Fruit fly (Drosophila melanogaster) whole organism, adult: ENCODE results near the gene CG5181.

Experiments
- CG11617 ChIP-seq: fragments of 200-800 bp; sonication (Bioruptor generic); optimal IDR thresholded peaks from 2 replicates; lab custom pipeline; 2017; ENCODE audit warnings: mild to moderate bottlenecking, missing biosample characterization, missing genetic modification reagents, missing genetic modification characterization
- CG12768 ChIP-seq: fragments of 200-800 bp; sonication (Bioruptor generic); optimal IDR thresholded peaks from 2 replicates; lab custom pipeline; 2017; ENCODE audit warnings: missing biosample characterization, missing genetic modification characterization, mild to moderate bottlenecking, moderate library complexity, missing genetic modification reagents
- CG14711 ChIP-seq: fragments of 200-800 bp; sonication (Bioruptor generic); optimal IDR thresholded peaks from 2 replicates; lab custom pipeline; 2018; ENCODE audit warnings: missing biosample characterization, mild to moderate bottlenecking, missing genetic modification characterization, moderate library complexity
- CG1620 ChIP-seq: fragments of 200-800 bp; sonication (Bioruptor generic); optimal IDR thresholded peaks from 2 replicates; lab custom pipeline; 2016; ENCODE audit warnings: missing biosample characterization, missing genetic modification characterization
- CG33017 ChIP-seq: fragments of 200-800 bp; sonication (Bioruptor generic); optimal IDR thresholded peaks from 2 replicates; lab custom pipeline; 2018; ENCODE audit warnings: missing biosample characterization, mild to moderate bottlenecking, missing genetic modification characterization, moderate library complexity
- CG5204 ChIP-seq: fragments of 200-800 bp; sonication (Bioruptor generic); optimal IDR thresholded peaks from 2 replicates; lab custom pipeline; 2016; ENCODE audit warnings: missing biosample characterization, missing genetic modification characterization
- CG7045 ChIP-seq: fragments of 200-800 bp; sonication (Bioruptor generic); optimal IDR thresholded peaks from 2 replicates; lab custom pipeline; 2017; ENCODE audit warnings: missing biosample characterization, mild to moderate bottlenecking, missing genetic modification characterization
- CG7101 ChIP-seq: fragments of 200-800 bp; sonication (Bioruptor generic); optimal IDR thresholded peaks from 2 replicates; lab custom pipeline; 2018; ENCODE audit warnings: missing biosample characterization, mild to moderate bottlenecking, missing genetic modification characterization, moderate library complexity
- Clk ChIP-seq: fragments of 200-800 bp; sonication (Bioruptor generic); optimal IDR thresholded peaks from 2 replicates; lab custom pipeline; 2017; ENCODE audit warnings: missing biosample characterization, missing genetic modification characterization
- Crg-1 ChIP-seq: fragments of 200-800 bp; sonication (Bioruptor generic); optimal IDR thresholded peaks from 2 replicates; lab custom pipeline; 2016; ENCODE audit warnings: missing biosample characterization, missing genetic modification characterization
- Hr96 ChIP-seq: fragments of 200-800 bp; sonication (Bioruptor generic); optimal IDR thresholded peaks from 2 replicates; lab custom pipeline; 2016; ENCODE audit warnings: missing biosample characterization, missing genetic modification characterization
- Mnt ChIP-seq: fragments of 200-800 bp; sonication (Bioruptor generic); optimal IDR thresholded peaks from 2 replicates; lab custom pipeline; 2016; ENCODE audit warnings: missing biosample characterization, mild to moderate bottlenecking, missing genetic modification characterization
- bab1 ChIP-seq: fragments of 200-800 bp; sonication (Bioruptor generic); optimal IDR thresholded peaks from 3 replicates; lab custom pipeline; 2019; ENCODE audit warnings: missing biosample characterization, mild to moderate bottlenecking, missing genetic modification characterization, moderate library complexity
- cic ChIP-seq: fragments of 200-800 bp; sonication (Bioruptor generic); optimal IDR thresholded peaks from 2 replicates; lab custom pipeline; 2017; ENCODE audit warnings: missing biosample characterization, mild to moderate bottlenecking, missing genetic modification characterization, moderate library complexity
- cnc ChIP-seq, 2 experiments: fragments of >200 bp; optimal IDR thresholded peaks; 2 replicates each; lab custom pipeline; 2017
- kay ChIP-seq: fragments of 200-800 bp; sonication (Bioruptor generic); peaks from one replicate; lab custom pipeline; 2016; ENCODE audit warnings: missing biosample characterization, missing genetic modification characterization, borderline replicate concordance
- ovo ChIP-seq: fragments of 200-800 bp; sonication (Bioruptor generic); optimal IDR thresholded peaks from 2 replicates; lab custom pipeline; 2016; ENCODE audit warnings: missing biosample characterization, missing genetic modification characterization
- pad ChIP-seq: fragments of 200-800 bp; sonication (Bioruptor generic); optimal IDR thresholded peaks from 3 replicates; lab custom pipeline; 2017; ENCODE audit warnings: missing biosample characterization, missing genetic modification characterization, mild to moderate bottlenecking, moderate library complexity, missing genetic modification reagents
- tj ChIP-seq: fragments of 200-800 bp; sonication (Bioruptor generic); optimal IDR thresholded peaks from 3 replicates; lab custom pipeline; 2017; ENCODE audit warnings: missing biosample characterization, mild to moderate bottlenecking, missing genetic modification characterization, moderate library complexity
- toe ChIP-seq: fragments of 200-800 bp; sonication (Bioruptor generic); optimal IDR thresholded peaks from 2 replicates; lab custom pipeline; 2016; ENCODE audit warnings: missing biosample characterization, missing genetic modification characterization

Gene CG5181

dm6 chr2L:7409602-7410001, at the start of gene CG5181:
TSS of gene CG5181 (minus strand) at chr2L:7409809.
- no peak for TF ChIP-seq Clk (GFP tag; lab: Kevin White, UChicago)

- TF ChIP-seq Clk (GFP tag; lab: Kevin White, UChicago): no peak
- no peak for TF ChIP-seq ovo
- TF ChIP-seq CG1620 (GFP tag; lab: Kevin White, UChicago): no peak
- no peak for TF ChIP-seq CG12768 (GFP tag; lab: Kevin White, UChicago)
- TF ChIP-seq CG5204: no peak
- no peak for TF ChIP-seq CG7101 (tag; lab: Kevin White, UChicago)
- TF ChIP-seq Crg-1 (GFP tag; lab: Kevin White, UChicago): no peak
- TF ChIP-seq toe (GFP tag; lab: Kevin White, UChicago): no peak
- TF ChIP-seq bab1 (GFP tag; lab: Kevin White, UChicago): no peak
These were observed 44.5 kb upstream of the CG5181 start, which contains the start of gene Gr28a for dm6 chr2L:7454112-7454511. TSS of gene Gr28a (minus strand) at chr2L:7454212.

- TF ChIP-seq Crg-1 (GFP tag; lab: Kevin White, UChicago) (no peak), Hr96 (GFP tag; lab: Kevin White, UChicago) (peak; percentile 4)
These were observed 42.5 kb upstream of the CG5181 start for dm6 chr2L:7452093-7452492.

- TF ChIP-seq cnc (optimal IDR thresholded peaks at IDR 0.05; lab: Kevin White, UChicago) (no peak), Mnt (GFP tag; lab: Kevin White, UChicago) (peak; percentile 65)
These were observed 41.4 kb upstream of the CG5181 start, which contains the start of gene santa-maria for dm6 chr2L:7450966-7451365. TSS of gene santa-maria (minus strand) at chr2L:7451244.

- TF ChIP-seq ovo: no peak
- no peak for TF ChIP-seq CG1620 (GFP tag; lab: Kevin White, UChicago)
- TF ChIP-seq cic (GFP tag; lab: Kevin White, UChicago): no peak
- TF ChIP-seq pad (GFP tag; lab: Kevin White, UChicago): no peak
- no peak for TF ChIP-seq CG7101 (tag; lab: Kevin White, UChicago)
- no peak for TF ChIP-seq Hr96 (GFP tag; lab: Kevin White, UChicago)
- no peak for TF ChIP-seq Mnt (GFP tag; lab: Kevin White, UChicago)
- no peak for TF ChIP-seq Crg-1 (GFP tag; lab: Kevin White, UChicago)
- TF ChIP-seq cnc (optimal IDR thresholded peaks at IDR 0.05; lab: Kevin White, UChicago): no peak
- TF ChIP-seq kay (GFP tag; lab: Kevin White, UChicago): no peak
These were observed 38.8 kb upstream of the CG5181 start for dm6 chr2L:7448371-7448770.

dm6 chr2L:7447820-7448219, 38.2 kb upstream of the CG5181 start:
- TF ChIP-seq CG7101 (tag; lab: Kevin White, UChicago) (no peak), kay (GFP tag; lab: Kevin White, UChicago) (peak; percentile 56)

dm6 chr2L:7442929-7443328, 33.3 kb upstream of the CG5181 start:
- TF ChIP-seq CG33017: no peak
- no peak for TF ChIP-seq Crg-1 (GFP tag; lab: Kevin White, UChicago)
- no peak for TF ChIP-seq CG7045
- no peak for TF ChIP-seq Clk (GFP tag; lab: Kevin White, UChicago)
- no peak for TF ChIP-seq ovo
- TF ChIP-seq CG14711: no peak
- no peak for TF ChIP-seq tj (GFP tag; lab: Kevin White, UChicago)
- TF ChIP-seq Mnt (GFP tag; lab: Kevin White, UChicago): no peak
- TF ChIP-seq cic (GFP tag; lab: Kevin White, UChicago): no peak
- TF ChIP-seq CG7101 (tag; lab: Kevin White, UChicago): no peak
- no peak for TF ChIP-seq CG5204
- no peak for TF ChIP-seq Hr96 (GFP tag; lab: Kevin White, UChicago)
- no peak for TF ChIP-seq cnc (optimal IDR thresholded peaks at IDR 0.05; lab: Kevin White, UChicago)
- TF ChIP-seq pad (GFP tag; lab: Kevin White, UChicago): no peak
- TF ChIP-seq bab1 (GFP tag; lab: Kevin White, UChicago): no peak
- TF ChIP-seq CG1620 (GFP tag; lab: Kevin White, UChicago): no peak

dm6 chr2L:7442106-7442505, 32.5 kb upstream of the CG5181 start:
- TF ChIP-seq Mnt (GFP tag; lab: Kevin White, UChicago): no peak
- no peak for TF ChIP-seq Hr96 (GFP tag; lab: Kevin White, UChicago)
- TF ChIP-seq tj (GFP tag; lab: Kevin White, UChicago): no peak

- TF ChIP-seq pad (GFP tag; lab: Kevin White, UChicago) (no peak), kay (GFP tag; lab: Kevin White, UChicago) (peak; percentile 69), Clk (GFP tag; lab: Kevin White, UChicago) (no peak), CG12768 (GFP tag; lab: Kevin White, UChicago) (peak; percentile 5), cnc (optimal IDR thresholded peaks at IDR 0.05; lab: Kevin White, UChicago) (peak in 1 of 2 experiments; percentile 13), bab1 (GFP tag; lab: Kevin White, UChicago) (no peak), Crg-1 (GFP tag; lab: Kevin White, UChicago) (no peak), cic (GFP tag; lab: Kevin White, UChicago) (peak; percentile 25), CG11617 (no peak), CG14711 (no peak)
These were observed 30.9 kb upstream of the CG5181 start for dm6 chr2L:7440458-7441018.
